Worm (Caenorhabditis elegans) whole organism, midembryonic: Measurements from ENCODE around the gene F43H9.3.

Experiments
- cog-1 ChIP-seq: sonication (generic microtip); optimal IDR thresholded peaks from 2 replicates; lab custom pipeline; 2016; ENCODE audit warnings: missing genetic modification characterization, missing compliant biosample characterization
- ztf-29 ChIP-seq: fragments of 200-800 bp; sonication (Bioruptor generic); IDR thresholded peaks from 2 replicates; pipeline ENCODE4 v1.3.6; 2022; ENCODE audit warnings: missing genetic modification reagents, missing genetic modification characterization, missing compliant biosample characterization

- TF ChIP-seq cog-1 (tag; lab: Kevin White, UChicago) (no peak), ztf-29 (GFP tag; lab: Robert Waterston, UW) (no peak)
Measured at ce11 chrV:8041336-8041868, 16.7 kb upstream of the F43H9.3 start.
